Worm (Caenorhabditis elegans) whole organism, late embryonic: Measurements from ENCODE around the gene unc-26.
A peak's percentile ranks its signal among the peaks of the same experiment; 100 is the strongest.

Source experiments
- C08G9.2 ChIP-seq: sonication (generic microtip); optimal IDR thresholded peaks from 2 replicates; lab custom pipeline; 2016; ENCODE audit warnings: mild to moderate bottlenecking, missing genetic modification characterization, moderate library complexity, missing compliant biosample characterization
- C38D4.7 ChIP-seq: fragments of 200-800 bp; sonication (Bioruptor generic); optimal IDR thresholded peaks from 2 replicates; lab custom pipeline; 2018; ENCODE audit warnings: mild to moderate bottlenecking, missing genetic modification characterization, moderate library complexity, missing compliant biosample characterization
- K09A11.1 ChIP-seq: sonication (generic microtip); optimal IDR thresholded peaks from 2 replicates; lab custom pipeline; 2017; ENCODE audit warnings: antibody characterized with exemption, mild to moderate bottlenecking, missing genetic modification characterization, missing compliant biosample characterization; ENCODE audit not compliant: insufficient read depth
- T23F11.4 ChIP-seq: fragments of 200-800 bp; sonication (Bioruptor generic); optimal IDR thresholded peaks from 2 replicates; lab custom pipeline; 2018; ENCODE audit warnings: mild to moderate bottlenecking, missing genetic modification characterization, missing compliant biosample characterization
- Y22D7AL.16 ChIP-seq: sonication (generic microtip); optimal IDR thresholded peaks from 2 replicates; lab custom pipeline; 2016; ENCODE audit warnings: missing genetic modification characterization, missing compliant biosample characterization
- ama-1 ChIP-seq: fragments of 150-350 bp; optimal IDR thresholded peaks from 2 replicates; lab custom pipeline; 2014
- ceh-14 ChIP-seq: sonication (generic microtip); optimal IDR thresholded peaks from 2 replicates; lab custom pipeline; 2016; ENCODE audit warnings: missing genotype, missing genetic modification characterization, missing compliant biosample characterization
- ceh-18 ChIP-seq: sonication (generic microtip); optimal IDR thresholded peaks from 2 replicates; lab custom pipeline; 2016; ENCODE audit warnings: missing genetic modification characterization, missing compliant biosample characterization
- ceh-2 ChIP-seq: sonication (generic microtip); optimal IDR thresholded peaks from 2 replicates; lab custom pipeline; 2016; ENCODE audit warnings: missing genotype, missing genetic modification characterization, missing compliant biosample characterization
- ceh-31 ChIP-seq: sonication (generic microtip); optimal IDR thresholded peaks from 2 replicates; lab custom pipeline; 2016; ENCODE audit warnings: missing genetic modification characterization, missing compliant biosample characterization
- ceh-48 ChIP-seq: sonication (generic microtip); optimal IDR thresholded peaks from 2 replicates; lab custom pipeline; 2016; ENCODE audit warnings: missing genetic modification characterization, inconsistent platforms, missing compliant biosample characterization
- elt-2 ChIP-seq: sonication (generic microtip); optimal IDR thresholded peaks from 2 replicates; lab custom pipeline; 2016; ENCODE audit warnings: missing genetic modification reagents, missing genetic modification characterization, missing compliant biosample characterization
- elt-4 ChIP-seq: sonication (generic microtip); optimal IDR thresholded peaks from 2 replicates; lab custom pipeline; 2016; ENCODE audit warnings: missing genetic modification characterization, missing compliant biosample characterization
- ets-4 ChIP-seq: sonication (generic microtip); optimal IDR thresholded peaks from 2 replicates; lab custom pipeline; 2016; ENCODE audit warnings: missing genetic modification characterization, missing compliant biosample characterization
- eyg-1 ChIP-seq: sonication (generic microtip); optimal IDR thresholded peaks from 2 replicates; lab custom pipeline; 2016; ENCODE audit warnings: missing genotype, missing genetic modification characterization, missing compliant biosample characterization
- fax-1 ChIP-seq: sonication (generic microtip); optimal IDR thresholded peaks from 2 replicates; lab custom pipeline; 2016; ENCODE audit warnings: missing genotype, missing genetic modification characterization, missing compliant biosample characterization
- fkh-10 ChIP-seq: fragments of 150-350 bp; optimal IDR thresholded peaks from 2 replicates; lab custom pipeline; 2014; ENCODE audit warnings: missing biosample characterization, missing genetic modification reagents, missing genetic modification characterization
- gmeb-2 ChIP-seq: sonication (generic microtip); optimal IDR thresholded peaks from 2 replicates; lab custom pipeline; 2016; ENCODE audit warnings: missing genetic modification characterization, inconsistent platforms, missing compliant biosample characterization
- hlh-13 ChIP-seq: fragments of 200-800 bp; sonication (Bioruptor generic); optimal IDR thresholded peaks from 2 replicates; lab custom pipeline; 2018; ENCODE audit warnings: mild to moderate bottlenecking, missing genetic modification characterization, missing compliant biosample characterization
- hlh-30 ChIP-seq: sonication (generic microtip); optimal IDR thresholded peaks from 2 replicates; lab custom pipeline; 2017; ENCODE audit warnings: antibody characterized with exemption, missing genetic modification characterization, missing compliant biosample characterization; ENCODE audit not compliant: insufficient read depth
- hlh-8 ChIP-seq: sonication (generic microtip); optimal IDR thresholded peaks from 2 replicates; lab custom pipeline; 2016; ENCODE audit warnings: missing genotype, missing genetic modification characterization, missing compliant biosample characterization
- lin-11 ChIP-seq: fragments of 200-800 bp; sonication (Bioruptor generic); optimal IDR thresholded peaks from 2 replicates; lab custom pipeline; 2018; ENCODE audit warnings: mild to moderate bottlenecking, missing genetic modification characterization, missing compliant biosample characterization
- madf-2 ChIP-seq: sonication (generic microtip); optimal IDR thresholded peaks from 2 replicates; lab custom pipeline; 2017; ENCODE audit warnings: missing genetic modification characterization, missing compliant biosample characterization
- nfya-1 ChIP-seq: sonication (generic microtip); optimal IDR thresholded peaks from 2 replicates; lab custom pipeline; 2017; ENCODE audit warnings: missing genetic modification characterization, mild to moderate bottlenecking, missing compliant biosample characterization, antibody characterized with exemption, moderate library complexity
- nhr-11 ChIP-seq: fragments of 150-350 bp; optimal IDR thresholded peaks from 2 replicates; lab custom pipeline; 2014; ENCODE audit warnings: missing biosample characterization, missing genetic modification characterization
- nhr-232 ChIP-seq: sonication (generic microtip); optimal IDR thresholded peaks from 2 replicates; lab custom pipeline; 2016; ENCODE audit warnings: missing genetic modification characterization, missing compliant biosample characterization
- npax-4 ChIP-seq: sonication (generic microtip); optimal IDR thresholded peaks from 2 replicates; lab custom pipeline; 2016; ENCODE audit warnings: missing genetic modification characterization, missing compliant biosample characterization
- pag-3 ChIP-seq: sonication (generic microtip); optimal IDR thresholded peaks from 2 replicates; lab custom pipeline; 2016; ENCODE audit warnings: missing compliant biosample characterization, missing genetic modification characterization, borderline replicate concordance
- pha-4 ChIP-seq: fragments of 150-350 bp; optimal IDR thresholded peaks from 2 replicates; lab custom pipeline; 2018; ENCODE audit warnings: missing biosample characterization, missing genetic modification reagents, missing genetic modification characterization
- pqm-1 ChIP-seq: sonication (generic microtip); optimal IDR thresholded peaks from 2 replicates; lab custom pipeline; 2016; ENCODE audit warnings: missing genetic modification characterization, missing compliant biosample characterization
- rnt-1 ChIP-seq: sonication (generic microtip); optimal IDR thresholded peaks from 2 replicates; lab custom pipeline; 2016; ENCODE audit warnings: missing genetic modification characterization, missing compliant biosample characterization
- sox-2 ChIP-seq: fragments of 200-800 bp; sonication (Bioruptor generic); IDR thresholded peaks from 2 replicates; pipeline ENCODE4 v1.3.6; 2022; ENCODE audit warnings: missing genetic modification reagents, missing genetic modification characterization, missing compliant biosample characterization
- sox-4 ChIP-seq: sonication (generic microtip); optimal IDR thresholded peaks from 2 replicates; lab custom pipeline; 2017; ENCODE audit warnings: mild to moderate bottlenecking, missing genetic modification characterization, inconsistent platforms, missing compliant biosample characterization
- syd-9 ChIP-seq: sonication (generic microtip); optimal IDR thresholded peaks from 2 replicates; lab custom pipeline; 2016; ENCODE audit warnings: mild to moderate bottlenecking, missing genetic modification characterization, moderate library complexity, missing compliant biosample characterization
- unc-3 ChIP-seq, 2 experiments: fragments of 200-800 bp in 1 of 2; sonication (Bioruptor generic) in 1 of 2; sonication (generic microtip) in 1 of 2; conservative IDR thresholded peaks in 1 of 2; optimal IDR thresholded peaks in 1 of 2; 2 replicates each; pipeline versions ENCODE4 v1.3.6 to Lab custom; 2016 to 2022; ENCODE audit warnings: missing compliant biosample characterization in 2 of 2, missing genetic modification characterization in 2 of 2, missing genetic modification reagents in 1 of 2
- unc-42 ChIP-seq: sonication (generic microtip); optimal IDR thresholded peaks from 2 replicates; lab custom pipeline; 2016; ENCODE audit warnings: missing genotype, missing genetic modification characterization, missing compliant biosample characterization
- zip-5 ChIP-seq: sonication (generic microtip); optimal IDR thresholded peaks from 2 replicates; lab custom pipeline; 2016; ENCODE audit warnings: missing genetic modification characterization, missing compliant biosample characterization

The unc-26 gene

ce11 chrIV:13272494-13272893, at the start of gene unc-26:
Gene unc-26 (minus strand): TSS chrIV:13272516.
- TF ChIP-seq ceh-14 = no peak
- peak; percentile 12 for TF ChIP-seq ceh-18
- peak; percentile 17 for TF ChIP-seq nfya-1 (tag; lab: Kevin White, UChicago)
- peak; percentile 36 for TF ChIP-seq unc-42 (tag; lab: Kevin White, UChicago)
- TF ChIP-seq K09A11.1 (tag; lab: Kevin White, UChicago) = no peak
- TF ChIP-seq fax-1 (tag; lab: Kevin White, UChicago) = peak; percentile 44
- TF ChIP-seq ceh-31 (tag; lab: Kevin White, UChicago) = peak; percentile 22

- TF ChIP-seq syd-9 (tag; lab: Kevin White, UChicago) (no peak), gmeb-2 (tag; lab: Kevin White, UChicago) (no peak), sox-2 (no peak), C08G9.2 (tag; lab: Kevin White, UChicago) (no peak), pha-4 (tag; lab: Kevin White, UChicago) (no peak)
- TF ChIP-seq, all 69 proteins: peak for 0
Measured at ce11 chrIV:13319886-13320650, 47.8 kb upstream of the unc-26 start.

ce11 chrIV:13318773-13319172, 46.5 kb upstream of the unc-26 start:
- TF ChIP-seq elt-2 (tag; lab: Kevin White, UChicago) (peak; percentile 77), T23F11.4 (GFP tag; lab: Kevin White, UChicago) (no peak), nhr-11 (no peak)

- TF ChIP-seq sox-4 (tag; lab: Kevin White, UChicago) (no peak), elt-4 (tag; lab: Kevin White, UChicago) (no peak), fkh-10 (no peak), hlh-30 (no peak), npax-4 (tag; lab: Kevin White, UChicago) (no peak), nhr-232 (tag; lab: Kevin White, UChicago) (no peak), pag-3 (no peak), nfya-1 (tag; lab: Kevin White, UChicago) (no peak)
- TF ChIP-seq, all 69 proteins: peak for 0
Measured at ce11 chrIV:13315344-13315743, 43.0 kb upstream of the unc-26 start, which contains the start of gene fat-1. Gene fat-1 (plus strand): TSS chrIV:13315644.

ce11 chrIV:13314181-13314580, 41.9 kb upstream of the unc-26 start:
- peak; percentile 87 for TF ChIP-seq elt-2 (tag; lab: Kevin White, UChicago)
- no peak for TF ChIP-seq pqm-1 (tag; lab: Kevin White, UChicago)

- TF ChIP-seq ama-1 (lab: Kevin White, UChicago) (no peak), rnt-1 (tag; lab: Kevin White, UChicago) (no peak), fkh-10 (no peak), hlh-13 (no peak), Y22D7AL.16 (tag; lab: Kevin White, UChicago) (no peak), eyg-1 (tag; lab: Kevin White, UChicago) (no peak), ceh-31 (tag; lab: Kevin White, UChicago) (no peak), C38D4.7 (no peak), pha-4 (tag; lab: Kevin White, UChicago) (no peak), ceh-14 (no peak), ets-4 (tag; lab: Kevin White, UChicago) (no peak), zip-5 (no peak), sox-2 (no peak), ceh-2 (tag; lab: Kevin White, UChicago) (no peak), unc-3 (GFP tag; conservative IDR thresholded peaks at IDR 0.05; lab: Robert Waterston, UW) (no peak), unc-3 (tag; optimal IDR thresholded peaks at IDR 0.05; lab: Kevin White, UChicago) (no peak), hlh-8 (tag; lab: Kevin White, UChicago) (no peak), elt-2 (tag; lab: Kevin White, UChicago) (no peak), lin-11 (tag; lab: Kevin White, UChicago) (no peak), ceh-48 (tag; lab: Kevin White, UChicago) (no peak), madf-2 (tag; lab: Kevin White, UChicago) (no peak)
Measured at ce11 chrIV:13313156-13313555, 40.8 kb upstream of the unc-26 start.
